Fruit fly (Drosophila melanogaster) whole organism, adult: ENCODE data around the gene MED27.
A peak's percentile ranks its signal among the peaks of the same experiment; 100 is the strongest.

Experiments
- CG11617 ChIP-seq: fragments of 200-800 bp; sonication (Bioruptor generic); optimal IDR thresholded peaks from 2 replicates; lab custom pipeline; 2017; ENCODE audit warnings: mild to moderate bottlenecking, missing biosample characterization, missing genetic modification reagents, missing genetic modification characterization
- CG12768 ChIP-seq: fragments of 200-800 bp; sonication (Bioruptor generic); optimal IDR thresholded peaks from 2 replicates; lab custom pipeline; 2017; ENCODE audit warnings: missing biosample characterization, missing genetic modification characterization, mild to moderate bottlenecking, moderate library complexity, missing genetic modification reagents
- CG14711 ChIP-seq: fragments of 200-800 bp; sonication (Bioruptor generic); optimal IDR thresholded peaks from 2 replicates; lab custom pipeline; 2018; ENCODE audit warnings: missing biosample characterization, mild to moderate bottlenecking, missing genetic modification characterization, moderate library complexity
- CG1620 ChIP-seq: fragments of 200-800 bp; sonication (Bioruptor generic); optimal IDR thresholded peaks from 2 replicates; lab custom pipeline; 2016; ENCODE audit warnings: missing biosample characterization, missing genetic modification characterization
- CG33017 ChIP-seq: fragments of 200-800 bp; sonication (Bioruptor generic); optimal IDR thresholded peaks from 2 replicates; lab custom pipeline; 2018; ENCODE audit warnings: missing biosample characterization, mild to moderate bottlenecking, missing genetic modification characterization, moderate library complexity
- CG5204 ChIP-seq: fragments of 200-800 bp; sonication (Bioruptor generic); optimal IDR thresholded peaks from 2 replicates; lab custom pipeline; 2016; ENCODE audit warnings: missing biosample characterization, missing genetic modification characterization
- CG7045 ChIP-seq: fragments of 200-800 bp; sonication (Bioruptor generic); optimal IDR thresholded peaks from 2 replicates; lab custom pipeline; 2017; ENCODE audit warnings: missing biosample characterization, mild to moderate bottlenecking, missing genetic modification characterization
- CG7101 ChIP-seq: fragments of 200-800 bp; sonication (Bioruptor generic); optimal IDR thresholded peaks from 2 replicates; lab custom pipeline; 2018; ENCODE audit warnings: missing biosample characterization, mild to moderate bottlenecking, missing genetic modification characterization, moderate library complexity
- Clk ChIP-seq: fragments of 200-800 bp; sonication (Bioruptor generic); optimal IDR thresholded peaks from 2 replicates; lab custom pipeline; 2017; ENCODE audit warnings: missing biosample characterization, missing genetic modification characterization
- Crg-1 ChIP-seq: fragments of 200-800 bp; sonication (Bioruptor generic); optimal IDR thresholded peaks from 2 replicates; lab custom pipeline; 2016; ENCODE audit warnings: missing biosample characterization, missing genetic modification characterization
- Hr96 ChIP-seq: fragments of 200-800 bp; sonication (Bioruptor generic); optimal IDR thresholded peaks from 2 replicates; lab custom pipeline; 2016; ENCODE audit warnings: missing biosample characterization, missing genetic modification characterization
- Mnt ChIP-seq: fragments of 200-800 bp; sonication (Bioruptor generic); optimal IDR thresholded peaks from 2 replicates; lab custom pipeline; 2016; ENCODE audit warnings: missing biosample characterization, mild to moderate bottlenecking, missing genetic modification characterization
- bab1 ChIP-seq: fragments of 200-800 bp; sonication (Bioruptor generic); optimal IDR thresholded peaks from 3 replicates; lab custom pipeline; 2019; ENCODE audit warnings: missing biosample characterization, mild to moderate bottlenecking, missing genetic modification characterization, moderate library complexity
- cic ChIP-seq: fragments of 200-800 bp; sonication (Bioruptor generic); optimal IDR thresholded peaks from 2 replicates; lab custom pipeline; 2017; ENCODE audit warnings: missing biosample characterization, mild to moderate bottlenecking, missing genetic modification characterization, moderate library complexity
- cnc ChIP-seq, 2 experiments: fragments of >200 bp; optimal IDR thresholded peaks; 2 replicates each; lab custom pipeline; 2017
- kay ChIP-seq: fragments of 200-800 bp; sonication (Bioruptor generic); peaks from one replicate; lab custom pipeline; 2016; ENCODE audit warnings: missing biosample characterization, missing genetic modification characterization, borderline replicate concordance
- ovo ChIP-seq: fragments of 200-800 bp; sonication (Bioruptor generic); optimal IDR thresholded peaks from 2 replicates; lab custom pipeline; 2016; ENCODE audit warnings: missing biosample characterization, missing genetic modification characterization
- pad ChIP-seq: fragments of 200-800 bp; sonication (Bioruptor generic); optimal IDR thresholded peaks from 3 replicates; lab custom pipeline; 2017; ENCODE audit warnings: missing biosample characterization, missing genetic modification characterization, mild to moderate bottlenecking, moderate library complexity, missing genetic modification reagents
- tj ChIP-seq: fragments of 200-800 bp; sonication (Bioruptor generic); optimal IDR thresholded peaks from 3 replicates; lab custom pipeline; 2017; ENCODE audit warnings: missing biosample characterization, mild to moderate bottlenecking, missing genetic modification characterization, moderate library complexity
- toe ChIP-seq: fragments of 200-800 bp; sonication (Bioruptor generic); optimal IDR thresholded peaks from 2 replicates; lab custom pipeline; 2016; ENCODE audit warnings: missing biosample characterization, missing genetic modification characterization

Gene MED27

DNA sequence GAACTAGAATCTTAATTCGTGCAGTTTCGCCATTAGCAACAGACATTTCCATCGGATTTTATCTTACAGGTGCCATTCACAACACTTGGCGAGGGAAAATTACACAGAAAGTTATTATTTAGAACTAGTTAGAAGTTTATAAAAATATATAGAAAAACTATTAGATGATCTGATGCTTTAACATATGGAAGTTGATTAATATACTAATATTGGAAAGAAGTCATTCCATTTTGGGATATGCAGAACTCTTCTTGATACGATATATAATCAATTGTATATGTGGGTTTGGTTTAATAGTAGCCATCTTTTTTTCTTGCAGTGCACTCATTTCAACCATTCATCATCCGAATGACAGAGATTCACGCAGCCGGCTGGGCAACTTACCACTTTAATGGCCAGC is 27.3 kb downstream of the MED27 start:
- TF ChIP-seq CG5204 (no peak), CG7045 (GFP tag; lab: Kevin White, UChicago) (no peak), CG1620 (GFP tag; lab: Kevin White, UChicago) (no peak), CG14711 (tag; lab: Kevin White, UChicago) (no peak), cic (no peak), toe (GFP tag; lab: Kevin White, UChicago) (no peak)

DNA sequence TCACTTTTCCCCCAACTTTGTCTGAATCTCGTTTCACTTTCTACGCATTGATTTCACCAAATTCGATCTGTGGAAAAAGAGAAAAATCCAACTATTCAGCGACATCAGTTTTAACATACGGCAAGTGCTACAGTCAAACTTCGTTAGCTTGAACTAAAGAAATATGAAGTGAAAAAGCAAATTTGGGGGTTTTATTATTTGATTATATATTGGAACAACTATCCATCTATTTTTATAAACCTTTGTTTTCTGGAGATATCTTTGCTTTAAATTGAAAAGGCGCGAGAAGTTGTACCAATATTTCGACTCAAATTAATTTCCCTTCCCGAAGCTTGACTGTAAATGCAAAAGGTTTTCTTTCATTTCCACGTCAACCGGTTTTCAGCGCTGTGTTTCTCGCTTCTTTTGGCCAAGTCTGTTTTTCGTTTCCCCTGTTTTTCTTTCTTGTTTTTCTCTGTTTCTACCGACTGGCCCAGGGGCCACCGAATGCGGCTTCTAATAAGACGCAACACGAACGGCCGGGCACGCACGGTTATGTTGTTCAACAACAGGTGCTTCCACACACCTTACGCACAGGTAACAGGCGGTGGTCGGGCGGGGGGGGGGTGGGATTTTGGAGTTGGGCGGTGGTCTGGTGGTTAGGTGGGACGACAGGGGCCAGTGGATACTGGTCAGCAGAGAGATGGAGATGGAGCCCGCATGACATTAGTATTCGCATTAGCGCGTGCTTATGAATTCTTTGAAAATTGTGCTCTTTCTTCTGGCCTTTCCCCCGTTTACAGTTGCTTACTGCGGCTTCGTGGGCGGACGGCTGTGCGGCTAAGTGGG is 28.2 kb downstream of the MED27 start:
- TF ChIP-seq CG7045 (GFP tag; lab: Kevin White, UChicago): no peak
- TF ChIP-seq bab1 (GFP tag; lab: Kevin White, UChicago): peak; percentile 23

DNA sequence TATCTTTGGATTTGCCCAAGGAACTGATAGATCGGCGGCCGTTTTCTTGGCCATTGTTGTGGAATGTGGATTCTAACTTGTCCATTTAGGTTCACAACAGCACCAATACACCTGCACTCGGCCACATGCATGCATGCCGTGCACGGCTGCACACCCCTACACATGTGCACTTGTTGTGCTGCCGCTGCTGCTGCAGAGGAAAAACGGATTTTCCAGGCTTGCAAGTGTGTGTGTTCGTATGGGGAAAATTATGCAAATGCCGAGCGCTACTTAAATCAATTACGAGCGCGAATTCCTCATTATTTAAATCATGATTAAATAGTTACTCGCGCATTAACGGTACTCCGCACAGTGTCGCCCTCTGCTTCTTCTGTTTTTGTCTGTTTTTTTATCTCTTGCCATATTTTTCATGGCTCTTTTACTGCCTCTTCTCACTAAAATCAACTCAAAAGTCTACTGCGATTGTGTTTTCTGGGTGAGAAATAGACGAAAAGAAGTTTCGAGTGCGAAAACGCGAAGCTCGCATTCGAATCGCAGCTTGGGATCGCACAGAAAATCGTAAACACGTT is 29.7 kb downstream of the MED27 start:
- no peak for TF ChIP-seq CG7101 (tag; lab: Kevin White, UChicago)
- no peak for TF ChIP-seq cnc (optimal IDR thresholded peaks at IDR 0.05; lab: Kevin White, UChicago)
- peak; percentile 31 for TF ChIP-seq pad (GFP tag; lab: Kevin White, UChicago)
- no peak for TF ChIP-seq cic

DNA sequence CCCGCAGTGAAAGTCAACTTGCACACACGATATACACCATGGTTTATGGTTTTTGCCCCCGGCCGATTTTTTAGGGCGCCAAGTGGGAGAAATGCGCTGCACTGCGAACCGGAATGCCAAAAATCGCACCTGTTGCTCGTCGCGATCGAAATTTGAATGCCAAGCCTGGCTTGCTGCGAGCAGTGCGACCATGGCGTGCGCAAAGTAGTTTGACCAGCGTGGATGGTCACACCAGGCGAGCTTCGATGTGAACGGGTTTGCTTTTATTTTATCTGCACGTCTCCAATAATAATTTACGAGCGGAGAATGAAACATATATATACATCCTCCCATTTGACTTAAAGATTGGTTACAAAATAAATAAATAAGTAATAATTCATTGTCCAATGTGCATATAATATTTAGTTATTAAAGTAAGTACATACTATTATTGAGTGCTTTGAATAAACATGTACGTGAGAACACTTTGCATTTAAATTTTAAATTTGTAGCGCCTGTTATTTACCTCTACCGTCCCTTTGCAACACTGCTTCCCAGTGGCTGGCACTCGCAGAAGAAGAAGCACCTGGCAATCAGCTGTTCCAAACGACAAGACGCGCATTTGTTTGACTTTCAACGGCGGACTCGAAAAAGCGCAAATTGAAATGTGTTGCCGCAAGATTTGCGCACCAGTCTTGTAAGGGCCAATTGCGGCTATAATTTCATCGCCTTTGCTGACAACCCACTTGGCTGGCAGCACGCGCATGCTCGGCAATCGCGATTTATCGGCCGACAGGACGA is 30.5 kb downstream of the MED27 start, which contains the start of the genes Rab23 and plx:
TSS of gene Rab23 (minus strand) at position 166 of the 780 bp plus-strand sequence.
TSS of gene plx (plus strand) at position 587 of the 780 bp plus-strand sequence.
- TF ChIP-seq kay (GFP tag; lab: Kevin White, UChicago) (peak; percentile 11), Hr96 (GFP tag; lab: Kevin White, UChicago) (peak; percentile 9), CG12768 (GFP tag; lab: Kevin White, UChicago) (no peak), bab1 (GFP tag; lab: Kevin White, UChicago) (peak; percentile 59), CG1620 (GFP tag; lab: Kevin White, UChicago) (peak; percentile 64), Crg-1 (GFP tag; lab: Kevin White, UChicago) (peak; percentile 56), pad (GFP tag; lab: Kevin White, UChicago) (peak; percentile 31), CG7101 (tag; lab: Kevin White, UChicago) (peak; percentile 40), Clk (GFP tag; lab: Kevin White, UChicago) (no peak), toe (GFP tag; lab: Kevin White, UChicago) (peak; percentile 43), CG33017 (tag; lab: Kevin White, UChicago) (no peak), Mnt (GFP tag; lab: Kevin White, UChicago) (peak; percentile 47)

DNA sequence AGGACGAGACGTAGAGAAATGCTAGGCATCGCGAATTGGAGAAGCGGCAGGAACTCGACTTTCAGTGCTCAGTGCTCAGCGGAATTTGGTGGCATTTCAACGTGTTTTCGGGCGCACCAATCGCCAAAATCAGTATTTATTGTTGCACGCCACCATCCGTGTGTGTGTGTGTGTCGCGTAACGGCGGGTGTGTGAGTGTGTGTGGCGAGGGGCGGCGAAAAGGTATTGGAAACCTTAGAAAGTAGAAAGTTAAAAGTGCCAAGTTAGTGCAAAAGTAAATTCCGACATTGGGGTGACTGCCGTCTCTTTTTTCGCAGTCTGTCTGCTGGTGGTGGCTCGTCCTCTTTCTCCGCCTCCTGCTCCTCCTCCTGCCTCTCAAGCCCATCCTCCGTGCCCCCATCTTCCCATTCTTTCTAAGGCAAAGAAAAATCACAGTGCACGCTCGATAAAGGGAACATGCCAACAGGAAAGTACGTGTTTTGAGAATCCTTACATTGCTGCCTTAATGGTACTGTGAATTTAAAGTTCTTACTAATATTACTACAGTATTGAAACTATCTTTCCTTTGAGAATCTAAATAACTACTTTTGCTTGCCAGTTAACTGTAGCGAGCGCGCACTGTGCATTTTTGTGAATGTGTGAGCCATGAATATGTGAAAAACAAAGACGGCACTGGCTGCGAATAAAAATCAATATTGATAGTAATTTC is 31.3 kb downstream of the MED27 start:
- TF ChIP-seq cic: no peak
- TF ChIP-seq CG12768 (GFP tag; lab: Kevin White, UChicago): peak; percentile 37
- no peak for TF ChIP-seq tj (GFP tag; lab: Kevin White, UChicago)
- TF ChIP-seq CG7045 (GFP tag; lab: Kevin White, UChicago): peak; percentile 7
- TF ChIP-seq CG1620 (GFP tag; lab: Kevin White, UChicago): no peak
- TF ChIP-seq toe (GFP tag; lab: Kevin White, UChicago): no peak
- TF ChIP-seq CG5204: peak; percentile 41
- TF ChIP-seq Hr96 (GFP tag; lab: Kevin White, UChicago): peak; percentile 30
- TF ChIP-seq CG33017 (tag; lab: Kevin White, UChicago): peak; percentile 3
- TF ChIP-seq CG7101 (tag; lab: Kevin White, UChicago): no peak
- TF ChIP-seq Crg-1 (GFP tag; lab: Kevin White, UChicago): no peak
- TF ChIP-seq ovo: no peak

DNA sequence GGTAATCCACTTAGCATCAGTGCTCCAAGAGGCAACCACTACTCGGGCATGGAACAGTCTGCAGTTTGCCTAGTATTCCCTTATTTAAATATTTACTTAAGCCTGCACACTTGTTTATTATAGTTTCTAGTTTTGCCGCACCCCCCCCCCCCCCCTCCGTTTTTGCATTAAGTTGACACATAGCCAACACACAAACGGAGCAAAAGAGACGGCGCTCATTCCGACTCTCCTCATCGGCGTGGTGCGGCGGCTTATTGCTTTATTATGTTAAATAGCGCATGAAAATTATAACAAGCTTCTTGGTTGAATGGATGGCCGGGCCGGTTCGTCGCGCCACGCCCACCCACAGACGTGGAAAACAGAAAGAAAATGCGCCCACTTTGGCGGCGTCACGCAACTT is 34.7 kb downstream of the MED27 start:
- TF ChIP-seq CG1620 (GFP tag; lab: Kevin White, UChicago) (no peak), CG14711 (tag; lab: Kevin White, UChicago) (no peak), CG12768 (GFP tag; lab: Kevin White, UChicago) (no peak), CG33017 (tag; lab: Kevin White, UChicago) (no peak), cic (no peak), CG7101 (tag; lab: Kevin White, UChicago) (no peak), CG7045 (GFP tag; lab: Kevin White, UChicago) (no peak), cnc (optimal IDR thresholded peaks at IDR 0.05; lab: Kevin White, UChicago) (no peak), toe (GFP tag; lab: Kevin White, UChicago) (no peak), kay (GFP tag; lab: Kevin White, UChicago) (no peak), Mnt (GFP tag; lab: Kevin White, UChicago) (no peak), ovo (no peak), Clk (GFP tag; lab: Kevin White, UChicago) (no peak), bab1 (GFP tag; lab: Kevin White, UChicago) (no peak), CG11617 (GFP tag; lab: Kevin White, UChicago) (no peak), Hr96 (GFP tag; lab: Kevin White, UChicago) (no peak), tj (GFP tag; lab: Kevin White, UChicago) (no peak)
